Fruit fly (Drosophila melanogaster) whole organism, embryonic: ENCODE measurements around the gene CG32801.
A peak's percentile ranks its signal among the peaks of the same experiment; 100 is the strongest.

Experiments
- Atf6 ChIP-seq: fragments of 200-800 bp; sonication (Bioruptor generic); IDR thresholded peaks from 2 replicates; pipeline ENCODE4 v1.3.6; 2022; ENCODE audit warnings: missing biosample characterization, missing genetic modification characterization
- BEAF-32 ChIP-seq: fragments of 200-800 bp; sonication (Bioruptor generic); optimal IDR thresholded peaks from 3 replicates; lab custom pipeline; 2017; ENCODE audit warnings: missing biosample characterization, missing genetic modification characterization, mild to moderate bottlenecking, moderate library complexity, missing genetic modification reagents
- CG1024 ChIP-seq: fragments of 200-800 bp; sonication (Bioruptor generic); IDR thresholded peaks from 2 replicates; pipeline ENCODE4 v1.3.6; 2022; ENCODE audit warnings: missing biosample characterization, missing genetic modification characterization
- CG10321 ChIP-seq: fragments of 200-800 bp; sonication (Bioruptor generic); IDR thresholded peaks from 2 replicates; pipeline ENCODE4 v1.3.6; 2022; ENCODE audit warnings: missing biosample characterization, missing genetic modification characterization
- CG10431 ChIP-seq: fragments of 200-800 bp; sonication (Bioruptor generic); optimal IDR thresholded peaks from 3 replicates; lab custom pipeline; 2018; ENCODE audit warnings: missing biosample characterization, mild to moderate bottlenecking, missing genetic modification characterization
- CG11085 ChIP-seq: fragments of 200-800 bp; sonication (Bioruptor generic); IDR thresholded peaks from 2 replicates; pipeline ENCODE4 v1.3.6; 2022; ENCODE audit warnings: missing biosample characterization, missing genetic modification characterization
- CG11093 ChIP-seq: fragments of 200-800 bp; sonication (Bioruptor generic); IDR thresholded peaks from 3 replicates; pipeline ENCODE4 v1.3.6; 2022; ENCODE audit warnings: missing biosample characterization, missing genetic modification characterization
- CG13894 ChIP-seq: fragments of 200-800 bp; sonication (Bioruptor generic); optimal IDR thresholded peaks from 3 replicates; lab custom pipeline; 2018; ENCODE audit warnings: missing biosample characterization, mild to moderate bottlenecking, missing genetic modification characterization, moderate library complexity
- CG15269 ChIP-seq: fragments of 200-800 bp; sonication (Bioruptor generic); optimal IDR thresholded peaks from 2 replicates; lab custom pipeline; 2018; ENCODE audit warnings: missing biosample characterization, mild to moderate bottlenecking, missing genetic modification characterization, moderate library complexity
- CG15696 ChIP-seq: fragments of 200-800 bp; sonication (Bioruptor generic); optimal IDR thresholded peaks from 2 replicates; lab custom pipeline; 2019; ENCODE audit warnings: missing biosample characterization, mild to moderate bottlenecking, missing genetic modification characterization, moderate library complexity
- CG1647 ChIP-seq: fragments of 200-800 bp; sonication (Bioruptor generic); optimal IDR thresholded peaks from 3 replicates; lab custom pipeline; 2016; ENCODE audit warnings: missing biosample characterization, missing genetic modification characterization
- CG1832 ChIP-seq: fragments of 200-800 bp; sonication (Bioruptor generic); optimal IDR thresholded peaks from 2 replicates; lab custom pipeline; 2017; ENCODE audit warnings: missing biosample characterization, mild to moderate bottlenecking, missing genetic modification characterization, inconsistent platforms
- CG2116 ChIP-seq: fragments of 200-800 bp; sonication (Bioruptor generic); optimal IDR thresholded peaks from 3 replicates; lab custom pipeline; 2018; ENCODE audit warnings: missing biosample characterization, mild to moderate bottlenecking, missing genetic modification characterization
- CG31365 ChIP-seq: fragments of 200-800 bp; sonication (Bioruptor generic); optimal IDR thresholded peaks from 2 replicates; lab custom pipeline; 2018; ENCODE audit warnings: missing biosample characterization, mild to moderate bottlenecking, missing genetic modification characterization
- CG34224 ChIP-seq: fragments of 200-800 bp; sonication (Bioruptor generic); IDR thresholded peaks from 3 replicates; pipeline ENCODE4 v1.3.6; 2022; ENCODE audit warnings: missing biosample characterization, missing genetic modification characterization; ENCODE audit not compliant: partially characterized antibody
- CG4820 ChIP-seq: fragments of 200-800 bp; sonication (Bioruptor generic); optimal IDR thresholded peaks from 3 replicates; lab custom pipeline; 2016; ENCODE audit warnings: missing biosample characterization, missing genetic modification characterization
- CG6791 ChIP-seq: fragments of 200-800 bp; sonication (Bioruptor generic); IDR thresholded peaks from 3 replicates; pipeline ENCODE4 v1.3.6; 2022; ENCODE audit warnings: missing biosample characterization, missing genetic modification characterization; ENCODE audit not compliant: partially characterized antibody
- CG8388 ChIP-seq: fragments of 200-800 bp; sonication (Bioruptor generic); optimal IDR thresholded peaks from 2 replicates; lab custom pipeline; 2019; ENCODE audit warnings: missing biosample characterization, mild to moderate bottlenecking, missing genetic modification characterization, moderate library complexity
- CoRest ChIP-seq: fragments of 200-800 bp; sonication (Bioruptor generic); optimal IDR thresholded peaks from 3 replicates; lab custom pipeline; 2018; ENCODE audit warnings: missing biosample characterization, mild to moderate bottlenecking, missing genetic modification characterization, moderate library complexity
- ERR ChIP-seq: fragments of 200-800 bp; sonication (Bioruptor generic); optimal IDR thresholded peaks from 2 replicates; lab custom pipeline; 2016; ENCODE audit warnings: missing biosample characterization, missing genetic modification characterization
- Elba2 ChIP-seq: fragments of 200-800 bp; sonication (Bioruptor generic); optimal IDR thresholded peaks from 3 replicates; lab custom pipeline; 2016; ENCODE audit warnings: missing biosample characterization, missing genetic modification characterization
- Ets65A ChIP-seq: fragments of 200-800 bp; sonication (Bioruptor generic); peaks from one replicate; lab custom pipeline; 2016; ENCODE audit warnings: missing biosample characterization, missing genetic modification characterization
- HHEX ChIP-seq: fragments of 200-800 bp; sonication (Bioruptor generic); optimal IDR thresholded peaks from 3 replicates; lab custom pipeline; 2017; ENCODE audit warnings: missing biosample characterization, mild to moderate bottlenecking, missing genetic modification characterization, missing genetic modification reagents
- HLH4C ChIP-seq: fragments of 200-800 bp; sonication (Bioruptor generic); IDR thresholded peaks from 3 replicates; pipeline ENCODE4 v1.3.6; 2022; ENCODE audit warnings: missing biosample characterization, missing genetic modification characterization; ENCODE audit not compliant: partially characterized antibody
- HLH54F ChIP-seq: fragments of 200-800 bp; sonication (Bioruptor generic); optimal IDR thresholded peaks from 3 replicates; lab custom pipeline; 2016; ENCODE audit warnings: missing biosample characterization, missing genetic modification characterization
- Hey ChIP-seq: fragments of 200-800 bp; sonication (Bioruptor generic); optimal IDR thresholded peaks from 3 replicates; lab custom pipeline; 2018; ENCODE audit warnings: missing biosample characterization, mild to moderate bottlenecking, missing genetic modification characterization
- Hsf ChIP-seq: fragments of 200-800 bp; sonication (Bioruptor generic); optimal IDR thresholded peaks from 3 replicates; lab custom pipeline; 2016; ENCODE audit warnings: missing biosample characterization, missing genetic modification characterization
- MBD-R2 ChIP-seq: fragments of 200-800 bp; sonication (Bioruptor generic); IDR thresholded peaks from 2 replicates; pipeline ENCODE4 v1.3.6; 2022; ENCODE audit warnings: missing biosample characterization, missing genetic modification characterization
- Med ChIP-seq: fragments of 200-800 bp; sonication (Bioruptor generic); peaks from one replicate; lab custom pipeline; 2016; ENCODE audit warnings: missing biosample characterization, missing genetic modification characterization, mild to moderate bottlenecking, inconsistent platforms, moderate library complexity
- Opbp ChIP-seq: fragments of 200-800 bp; sonication (Bioruptor generic); IDR thresholded peaks from 3 replicates; pipeline ENCODE4 v1.3.6; 2022; ENCODE audit warnings: missing biosample characterization, missing genetic modification characterization; ENCODE audit not compliant: partially characterized antibody
- Side ChIP-seq: fragments of 200-800 bp; sonication (Bioruptor generic); optimal IDR thresholded peaks from 2 replicates; lab custom pipeline; 2016; ENCODE audit warnings: missing biosample characterization, missing genetic modification characterization
- Sry-β ChIP-seq: fragments of 200-800 bp; sonication (Bioruptor generic); optimal IDR thresholded peaks from 2 replicates; lab custom pipeline; 2018; ENCODE audit warnings: missing biosample characterization, mild to moderate bottlenecking, missing genetic modification characterization, moderate library complexity
- ap ChIP-seq: fragments of 200-800 bp; sonication (Bioruptor generic); IDR thresholded peaks from 2 replicates; pipeline ENCODE4 v1.3.6; 2022; ENCODE audit warnings: missing biosample characterization, missing genetic modification characterization
- br ChIP-seq: fragments of >200 bp; optimal IDR thresholded peaks from 2 replicates; lab custom pipeline; 2017
- cato ChIP-seq: fragments of 200-800 bp; sonication (Bioruptor generic); optimal IDR thresholded peaks from 2 replicates; lab custom pipeline; 2016; ENCODE audit warnings: missing biosample characterization, missing genetic modification characterization, borderline replicate concordance
- crp ChIP-seq, 2 experiments: fragments of 200-800 bp; sonication (Bioruptor generic); optimal IDR thresholded peaks; 2 replicates in 1 of 2; 3 replicates in 1 of 2; lab custom pipeline; 2017; ENCODE audit warnings: missing biosample characterization in 2 of 2, missing genetic modification characterization in 2 of 2, mild to moderate bottlenecking in 1 of 2, moderate library complexity in 1 of 2
- dati ChIP-seq: fragments of 200-800 bp; sonication (Bioruptor generic); IDR thresholded peaks from 2 replicates; pipeline ENCODE4 v1.3.6; 2022; ENCODE audit warnings: missing biosample characterization, missing genetic modification characterization
- ewg ChIP-seq: fragments of 200-800 bp; sonication (Bioruptor generic); optimal IDR thresholded peaks from 3 replicates; lab custom pipeline; 2017; ENCODE audit warnings: mild to moderate bottlenecking, missing biosample characterization, missing genetic modification reagents, missing genetic modification characterization
- fd64A ChIP-seq: fragments of 200-800 bp; sonication (Bioruptor generic); optimal IDR thresholded peaks from 3 replicates; lab custom pipeline; 2018; ENCODE audit warnings: missing biosample characterization, mild to moderate bottlenecking, missing genetic modification characterization
- ftz-f1 ChIP-seq: fragments of 200-800 bp; sonication (Bioruptor generic); optimal IDR thresholded peaks from 2 replicates; lab custom pipeline; 2016; ENCODE audit warnings: missing biosample characterization, missing genetic modification characterization
- ham ChIP-seq: fragments of 200-800 bp; sonication (Bioruptor generic); IDR thresholded peaks from 2 replicates; pipeline ENCODE4 v1.3.6; 2022; ENCODE audit warnings: missing biosample characterization, missing genetic modification characterization
- hbn ChIP-seq: fragments of 200-800 bp; sonication (Bioruptor generic); IDR thresholded peaks from 2 replicates; pipeline ENCODE4 v1.3.6; 2022; ENCODE audit warnings: missing biosample characterization, missing genetic modification characterization; ENCODE audit not compliant: partially characterized antibody
- psq ChIP-seq: fragments of 200-800 bp; sonication (Bioruptor generic); optimal IDR thresholded peaks from 2 replicates; lab custom pipeline; 2017; ENCODE audit warnings: missing biosample characterization, missing genetic modification characterization
- sna ChIP-seq: fragments of 200-800 bp; sonication (Bioruptor generic); IDR thresholded peaks from 2 replicates; pipeline ENCODE4 v1.3.6; 2022; ENCODE audit warnings: missing biosample characterization, missing genetic modification characterization; ENCODE audit not compliant: partially characterized antibody
- sqz ChIP-seq: fragments of 200-800 bp; sonication (Bioruptor generic); optimal IDR thresholded peaks from 3 replicates; lab custom pipeline; 2018; ENCODE audit warnings: missing biosample characterization, mild to moderate bottlenecking, missing genetic modification characterization
- stc ChIP-seq: fragments of 200-800 bp; sonication (Bioruptor generic); IDR thresholded peaks from 2 replicates; pipeline ENCODE4 v1.3.6; 2022; ENCODE audit warnings: missing biosample characterization, missing genetic modification characterization
- tx ChIP-seq: fragments of 200-800 bp; sonication (Bioruptor generic); optimal IDR thresholded peaks from 2 replicates; lab custom pipeline; 2016; ENCODE audit warnings: missing biosample characterization, missing genetic modification characterization
- z ChIP-seq: fragments of 200-800 bp; sonication (Bioruptor generic); IDR thresholded peaks from 3 replicates; pipeline ENCODE4 v1.3.6; 2022; ENCODE audit warnings: missing biosample characterization, missing genetic modification characterization
- zen2 ChIP-seq: fragments of 200-800 bp; sonication (Bioruptor generic); IDR thresholded peaks from 3 replicates; pipeline ENCODE4 v1.3.6; 2022; ENCODE audit warnings: missing biosample characterization, missing genetic modification characterization; ENCODE audit not compliant: partially characterized antibody

The CG32801 gene

dm6 chrX:1865673-1866072 lies 37.3 kb downstream of the CG32801 start, which contains the start of the genes Gcna and MED18 (continued):
- no peak for TF ChIP-seq sqz (GFP tag; lab: Kevin White, UChicago)
- no peak for TF ChIP-seq ewg
- TF ChIP-seq Med (GFP tag; lab: Kevin White, UChicago), result peak; percentile 8
- TF ChIP-seq zen2 (GFP tag; lab: Robert Waterston, UW), result 0 out of 3 replicates have a peak, but pooled peaks have one; percentile 22
- peak; percentile 66 for TF ChIP-seq MBD-R2 (GFP tag; lab: Robert Waterston, UW)
- TF ChIP-seq CG31365, result no peak
- TF ChIP-seq CG1647 (GFP tag; lab: Kevin White, UChicago), result no peak
- no peak for TF ChIP-seq CG11085 (GFP tag; lab: Robert Waterston, UW)
- no peak for TF ChIP-seq CG15696 (tag; lab: Kevin White, UChicago)
- TF ChIP-seq fd64A (GFP tag; lab: Kevin White, UChicago), result no peak
- TF ChIP-seq BEAF-32 (GFP tag; lab: Kevin White, UChicago), result peak; percentile 23
- peak; percentile 38 for TF ChIP-seq CG2116 (GFP tag; lab: Kevin White, UChicago)
- TF ChIP-seq z (GFP tag; lab: Robert Waterston, UW), result no peak
- peak; percentile 90 for TF ChIP-seq Sry-β
- peak; percentile 29; the same call in 1 of the 2 replicates for TF ChIP-seq hbn
- TF ChIP-seq HLH4C (GFP tag; lab: Robert Waterston, UW), result peak; percentile 31; the same call in 1 of the 3 replicates
- TF ChIP-seq Hsf, result no peak
- TF ChIP-seq CG4820, result no peak
- peak; percentile 46; the same call in 1 of the 3 replicates for TF ChIP-seq CG6791
- TF ChIP-seq sna (GFP tag; lab: Robert Waterston, UW), result 0 out of 2 replicates have a peak, but pooled peaks have one; percentile 37

- TF ChIP-seq Atf6 (GFP tag; lab: Robert Waterston, UW) (peak; percentile 84), CG10321 (GFP tag; lab: Robert Waterston, UW) (no peak), crp (GFP tag; optimal IDR thresholded peaks at IDR 0.05; lab: Kevin White, UChicago) (peak in 1 of 2 experiments; percentile 35), Elba2 (GFP tag; lab: Kevin White, UChicago) (peak; percentile 31), CG1024 (GFP tag; lab: Robert Waterston, UW) (peak; percentile 52; the same call in 1 of the 2 replicates), Side (GFP tag; lab: Kevin White, UChicago) (peak; percentile 83), Hey (tag; lab: Kevin White, UChicago) (no peak), br (lab: Kevin White, UChicago) (no peak), stc (GFP tag; lab: Robert Waterston, UW) (peak; percentile 63; the same call in 1 of the 2 replicates), ham (peak; percentile 65; the same call in 1 of the 2 replicates), Sry-β (no peak), ap (GFP tag; lab: Robert Waterston, UW) (peak; percentile 57; the same call in 1 of the 2 replicates), cato (GFP tag; lab: Kevin White, UChicago) (peak; percentile 73), CG13894 (tag; lab: Kevin White, UChicago) (peak; percentile 70), psq (peak; percentile 55), Ets65A (GFP tag; lab: Kevin White, UChicago) (peak; percentile 99), ERR (GFP tag; lab: Kevin White, UChicago) (peak; percentile 81), Opbp (GFP tag; lab: Robert Waterston, UW) (0 out of 3 replicates have a peak, but pooled peaks have one; percentile 36), CoRest (tag; lab: Kevin White, UChicago) (peak; percentile 84), HLH54F (peak; percentile 95), CG8388 (GFP tag; lab: Kevin White, UChicago) (no peak), CG34224 (GFP tag; lab: Robert Waterston, UW) (peak; percentile 23; the same call in 2 of the 3 replicates), ftz-f1 (GFP tag; lab: Kevin White, UChicago) (peak; percentile 35), CG15269 (tag; lab: Kevin White, UChicago) (peak; percentile 79), HHEX (GFP tag; lab: Kevin White, UChicago) (peak; percentile 74), CG11093 (GFP tag; lab: Robert Waterston, UW) (peak; percentile 78; the same call in 2 of the 3 replicates), tx (GFP tag; lab: Kevin White, UChicago) (peak; percentile 92), CG1832 (GFP tag; lab: Kevin White, UChicago) (no peak), dati (no peak), CG10431 (GFP tag; lab: Kevin White, UChicago) (no peak)
Measured at dm6 chrX:1861620-1862184, 41.3 kb downstream of the CG32801 start, which contains the start of gene deltaCOP. deltaCOP (minus strand) TSS chrX:1861790.
